Worm (Caenorhabditis elegans): ENCODE data around the gene hpo-40.

hpo-40 gene

DNA sequence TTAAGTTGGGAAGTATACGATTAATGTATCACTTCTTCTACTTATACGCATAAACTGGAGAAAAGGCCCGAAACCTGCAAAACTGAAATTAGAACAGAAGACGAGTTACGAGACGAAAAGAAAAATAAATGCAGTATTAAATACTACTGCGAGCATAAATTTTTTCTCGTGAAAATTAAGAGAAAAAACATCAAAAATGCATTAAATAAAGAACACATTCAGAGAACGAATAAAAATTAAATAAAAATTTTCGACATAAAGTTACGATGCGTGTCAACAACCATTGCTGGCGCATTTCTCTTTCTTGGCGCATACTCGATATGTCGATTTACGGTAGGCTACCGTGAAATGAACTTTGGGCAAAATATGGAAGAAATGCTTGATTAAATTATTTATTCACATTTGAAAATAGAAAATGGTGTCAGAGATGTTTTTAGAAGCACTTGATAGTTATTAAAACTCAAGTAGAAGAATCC lies 7.8 kb upstream of the hpo-40 start, which contains the start of the genes ZK856.19 and ZK856.11:
Gene ZK856.19 (minus strand): TSS at position 51 of the 476 bp plus-strand sequence.
Gene ZK856.11 (minus strand): TSS at position 76 of the 476 bp plus-strand sequence.
- TF ChIP-seq lsy-27 (tag; optimal IDR thresholded peaks at IDR 0.05; ENCODE audit: borderline replicate concordance, insufficient read depth): no peak
- TF ChIP-seq B0019.2 (GFP tag; conservative IDR thresholded peaks at IDR 0.05): no peak
- TF ChIP-seq ceh-100 (GFP tag; IDR thresholded peaks at IDR 0.05): no peak
- TF ChIP-seq egrh-3 (GFP tag; IDR thresholded peaks at IDR 0.05): no peak
- no peak for TF ChIP-seq F39B2.1 (GFP tag; IDR thresholded peaks at IDR 0.05)
- TF ChIP-seq ets-4 (GFP tag; optimal IDR thresholded peaks at IDR 0.05): no peak
- no peak for TF ChIP-seq rcor-1 (GFP tag; IDR thresholded peaks at IDR 0.05)
- no peak for TF ChIP-seq nhr-27 (tag; optimal IDR thresholded peaks at IDR 0.05)
- TF ChIP-seq cebp-1 (GFP tag; IDR thresholded peaks at IDR 0.05): no peak
- TF ChIP-seq cebp-1 (tag; optimal IDR thresholded peaks at IDR 0.05): peak; percentile 54
- TF ChIP-seq aptf-3 (GFP tag; IDR thresholded peaks at IDR 0.05): no peak
- TF ChIP-seq Y56A3A.18 (GFP tag; IDR thresholded peaks at IDR 0.05): no peak
- no peak for TF ChIP-seq F33H1.4 (GFP tag; IDR thresholded peaks at IDR 0.05)
- no peak for TF ChIP-seq tbx-9 (tag; optimal IDR thresholded peaks at IDR 0.05; ENCODE audit: borderline replicate concordance)
- no peak for TF ChIP-seq bed-1 (GFP tag; IDR thresholded peaks at IDR 0.05)
- no peak for TF ChIP-seq T07F8.4 (tag; optimal IDR thresholded peaks at IDR 0.05)
- no peak for TF ChIP-seq ZK185.1 (tag; optimal IDR thresholded peaks at IDR 0.05; ENCODE audit: poor library complexity, severe bottlenecking)
- TF ChIP-seq ceh-91 (GFP tag; IDR thresholded peaks at IDR 0.05): no peak
- TF ChIP-seq snpc-1.1 (tag; optimal IDR thresholded peaks at IDR 0.05; ENCODE audit: insufficient read depth): no peak
- TF ChIP-seq tbp1 (GFP tag; optimal IDR thresholded peaks at IDR 0.05): peak; percentile 44
- TF ChIP-seq hrde-1 (tag; optimal IDR thresholded peaks at IDR 0.05; ENCODE audit: borderline replicate concordance): peak; percentile 0
- TF ChIP-seq F55B11.4 (tag; optimal IDR thresholded peaks at IDR 0.05; ENCODE audit: borderline replicate concordance, insufficient read depth): no peak
- TF ChIP-seq him-1 (tag; optimal IDR thresholded peaks at IDR 0.05): no peak
- no peak for TF ChIP-seq efl-1 (GFP tag; optimal IDR thresholded peaks at IDR 0.05)
- TF ChIP-seq Y95B8A.8 (GFP tag; IDR thresholded peaks at IDR 0.05): no peak
- TF ChIP-seq snpc-3.4 (tag; optimal IDR thresholded peaks at IDR 0.05): peak; percentile 41
- no peak for TF ChIP-seq die-1 (tag; optimal IDR thresholded peaks at IDR 0.05)
- TF ChIP-seq sdz-38 (tag; optimal IDR thresholded peaks at IDR 0.05): no peak
- no peak for TF ChIP-seq ceh-40 (GFP tag; IDR thresholded peaks at IDR 0.05)
- no peak for TF ChIP-seq ama-1 (optimal IDR thresholded peaks at IDR 0.05)
- no peak for TF ChIP-seq ama-1 (GFP tag; optimal IDR thresholded peaks at IDR 0.05)
- TF ChIP-seq ztf-22 (GFP tag; optimal IDR thresholded peaks at IDR 0.05): no peak
- TF ChIP-seq K12H6.12 (tag; optimal IDR thresholded peaks at IDR 0.05): no peak
- no peak for TF ChIP-seq dpl-1 (GFP tag; optimal IDR thresholded peaks at IDR 0.05)
- TF ChIP-seq madf-8 (GFP tag; conservative IDR thresholded peaks at IDR 0.05): no peak
- TF ChIP-seq ztf-28 (GFP tag; IDR thresholded peaks at IDR 0.05): no peak
- TF ChIP-seq mes-4 (tag; optimal IDR thresholded peaks at IDR 0.05): no peak
- 0 out of 2 replicates have a peak, but pooled peaks have one; percentile 49 for TF ChIP-seq B0336.3 (GFP tag; IDR thresholded peaks at IDR 0.05)
- TF ChIP-seq F57C9.4 (tag; optimal IDR thresholded peaks at IDR 0.05): no peak
- TF ChIP-seq lir-1 (GFP tag; conservative IDR thresholded peaks at IDR 0.05): no peak
- TF ChIP-seq ztf-25 (GFP tag; IDR thresholded peaks at IDR 0.05): no peak
- no peak for TF ChIP-seq hlh-26 (GFP tag; conservative IDR thresholded peaks at IDR 0.05)
- TF ChIP-seq unc-130 (GFP tag; optimal IDR thresholded peaks at IDR 0.05): peak; percentile 5
- TF ChIP-seq hmg-20 (GFP tag; IDR thresholded peaks at IDR 0.05): no peak
- no peak for TF ChIP-seq egl-44 (GFP tag; IDR thresholded peaks at IDR 0.05)
- no peak for TF ChIP-seq tlf-1 (GFP tag; optimal IDR thresholded peaks at IDR 0.05)
- TF ChIP-seq chd-7 (tag; optimal IDR thresholded peaks at IDR 0.05): no peak
- TF ChIP-seq nfya-1 (tag; optimal IDR thresholded peaks at IDR 0.05; ENCODE audit: borderline replicate concordance, insufficient read depth): no peak
- TF ChIP-seq dpff-1 (tag; optimal IDR thresholded peaks at IDR 0.05): no peak

Data from whole organism, young adult.